Worm (Caenorhabditis elegans): ENCODE measurements around the gene W02A2.5.

Gene W02A2.5

DNA sequence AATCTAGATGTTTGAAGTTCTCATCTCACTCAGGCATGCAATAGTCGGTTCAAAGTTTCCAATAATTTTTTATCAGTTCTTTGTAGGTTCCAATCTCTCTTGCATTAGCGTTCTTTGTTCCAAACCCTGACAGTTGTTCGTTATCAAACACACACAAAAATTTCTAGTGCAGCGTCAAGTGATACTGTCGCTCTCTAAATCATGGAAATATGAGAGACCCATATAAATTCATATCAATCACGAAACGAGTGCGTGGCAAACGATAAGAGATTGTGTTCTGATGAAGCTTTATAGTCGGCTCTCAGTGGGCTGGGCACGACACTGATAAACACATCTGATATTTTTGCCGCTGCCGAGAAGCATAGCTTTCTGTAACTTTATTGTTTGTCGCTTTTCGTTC is 28.5 kb upstream of the W02A2.5 start (continued):
- TF ChIP-seq lin-13 (GFP tag; optimal IDR thresholded peaks at IDR 0.05) (no peak), ceh-32 (tag; optimal IDR thresholded peaks at IDR 0.05; ENCODE audit: poor library complexity) (no peak), arid-1 (GFP tag; conservative IDR thresholded peaks at IDR 0.05) (peak; percentile 40; the same call in 1 of the 2 replicates), daf-8 (GFP tag; IDR thresholded peaks at IDR 0.05) (no peak), unc-39 (tag; optimal IDR thresholded peaks at IDR 0.05) (no peak), ceh-28 (tag; optimal IDR thresholded peaks at IDR 0.05) (no peak), set-16 (GFP tag; IDR thresholded peaks at IDR 0.05) (no peak), F49E8.2 (tag; optimal IDR thresholded peaks at IDR 0.05; ENCODE audit: borderline replicate concordance) (no peak), nhr-42 (GFP tag; IDR thresholded peaks at IDR 0.05) (no peak), egl-43 (GFP tag; IDR thresholded peaks at IDR 0.05) (no peak), ceh-62 (tag; optimal IDR thresholded peaks at IDR 0.05) (no peak), ceh-20 (GFP tag; IDR thresholded peaks at IDR 0.05) (peak; percentile 85), ctbp-1 (GFP tag; IDR thresholded peaks at IDR 0.05) (no peak), nhr-237 (tag; optimal IDR thresholded peaks at IDR 0.05) (no peak), dmd-9 (GFP tag; IDR thresholded peaks at IDR 0.05) (no peak), mes-2 (tag; optimal IDR thresholded peaks at IDR 0.05; ENCODE audit: poor library complexity, severe bottlenecking) (peak; percentile 51), aly-2 (tag; optimal IDR thresholded peaks at IDR 0.05) (no peak), lin-29 (GFP tag; IDR thresholded peaks at IDR 0.05) (no peak), dpl-1 (GFP tag; optimal IDR thresholded peaks at IDR 0.05) (no peak), duxl-1 (tag; optimal IDR thresholded peaks at IDR 0.05; ENCODE audit: poor library complexity) (no peak), hlh-11 (tag; optimal IDR thresholded peaks at IDR 0.05) (peak; percentile 94), pha-4 (GFP tag; IDR thresholded peaks at IDR 0.05) (peak; percentile 7; the same call in 1 of the 2 replicates), pha-4 (tag; optimal IDR thresholded peaks at IDR 0.05) (no peak), snpc-4 (tag; optimal IDR thresholded peaks at IDR 0.05) (no peak), daf-12 (tag; optimal IDR thresholded peaks at IDR 0.05) (no peak), F37D6.2 (tag; optimal IDR thresholded peaks at IDR 0.05) (no peak), snpc-1.2 (GFP tag; IDR thresholded peaks at IDR 0.05) (no peak), T26A8.4 (GFP tag; IDR thresholded peaks at IDR 0.05) (no peak), tag-97 (GFP tag; IDR thresholded peaks at IDR 0.05) (no peak), nhr-25 (tag; optimal IDR thresholded peaks at IDR 0.05; ENCODE audit: borderline replicate concordance, insufficient read depth) (no peak), vab-7 (GFP tag; IDR thresholded peaks at IDR 0.05) (no peak), hmg-1.1 (GFP tag; IDR thresholded peaks at IDR 0.05) (no peak), lir-3 (tag; optimal IDR thresholded peaks at IDR 0.05) (no peak), daf-16 (GFP tag; optimal IDR thresholded peaks at IDR 0.05) (peak in 1 of 2 experiments; percentile 24), daf-16 (tag; optimal IDR thresholded peaks at IDR 0.05) (peak; percentile 81), ama-1 (optimal IDR thresholded peaks at IDR 0.05) (no peak), nhr-77 (tag; optimal IDR thresholded peaks at IDR 0.05) (peak; percentile 49), dve-1 (tag; optimal IDR thresholded peaks at IDR 0.05; ENCODE audit: insufficient read depth) (peak; percentile 97), nhr-102 (tag; optimal IDR thresholded peaks at IDR 0.05) (peak; percentile 72), fos-1 (tag; optimal IDR thresholded peaks at IDR 0.05) (no peak), lin-15B (tag; optimal IDR thresholded peaks at IDR 0.05) (no peak), pqm-1 (tag; optimal IDR thresholded peaks at IDR 0.05) (peak; percentile 82), zfp-2 (tag; optimal IDR thresholded peaks at IDR 0.05) (no peak), nhr-111 (GFP tag; optimal IDR thresholded peaks at IDR 0.05) (no peak), nhr-10 (tag; optimal IDR thresholded peaks at IDR 0.05) (peak; percentile 31), skn-1 (tag; optimal IDR thresholded peaks at IDR 0.05) (no peak), F26F4.8 (GFP tag; conservative IDR thresholded peaks at IDR 0.05) (no peak), attf-4 (tag; optimal IDR thresholded peaks at IDR 0.05) (no peak), nhr-6 (tag; optimal IDR thresholded peaks at IDR 0.05) (no peak), ZK546.5 (tag; optimal IDR thresholded peaks at IDR 0.05) (no peak), zip-2 (tag; optimal IDR thresholded peaks at IDR 0.05) (no peak), T20F7.1 (GFP tag; optimal IDR thresholded peaks at IDR 0.05) (peak; percentile 10), nhr-48 (tag; optimal IDR thresholded peaks at IDR 0.05) (peak; percentile 86)

All from whole organism, L4 larva.